Worm (Caenorhabditis elegans): Measurements from ENCODE around the gene fbxa-151.
A peak's percentile ranks its signal among the peaks of the same experiment; 100 is the strongest.

The fbxa-151 gene

DNA sequence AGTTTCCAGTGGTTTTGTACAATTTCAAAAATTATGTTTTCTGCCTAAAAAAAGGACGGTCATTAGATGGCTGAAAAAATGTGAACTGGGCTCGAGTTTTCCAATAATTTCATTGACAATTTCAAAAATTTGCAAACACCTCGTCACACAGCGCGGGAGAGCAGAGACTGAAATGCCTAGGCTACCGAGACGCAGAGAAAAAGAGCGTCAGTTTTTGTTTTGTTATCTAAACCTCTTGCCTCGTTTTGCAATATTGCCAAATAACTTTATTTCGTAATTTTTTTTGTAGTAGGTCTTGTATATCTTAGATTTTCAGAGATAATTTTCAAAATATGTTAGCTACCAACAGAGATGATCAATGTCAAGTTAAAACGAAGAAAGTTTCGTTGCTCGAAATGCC, 23.5 kb downstream of the fbxa-151 start, which contains the start of gene fbxa-63 (continued):
- TF ChIP-seq pax-3 (tag; optimal IDR thresholded peaks at IDR 0.05) (no peak), skn-1 (tag; optimal IDR thresholded peaks at IDR 0.05) (peak; percentile 81), xbp-1 (tag; optimal IDR thresholded peaks at IDR 0.05) (no peak), mab-9 (GFP tag; IDR thresholded peaks at IDR 0.05) (no peak), snpc-4 (tag; optimal IDR thresholded peaks at IDR 0.05) (no peak), lin-39 (tag; optimal IDR thresholded peaks at IDR 0.05) (no peak), pag-3 (tag; optimal IDR thresholded peaks at IDR 0.05; ENCODE audit: borderline replicate concordance, insufficient read depth) (no peak), ceh-63 (GFP tag; optimal IDR thresholded peaks at IDR 0.05) (no peak), alr-1 (tag; optimal IDR thresholded peaks at IDR 0.05; ENCODE audit: borderline replicate concordance) (no peak), blmp-1 (tag; optimal IDR thresholded peaks at IDR 0.05) (no peak), nhr-71 (tag; optimal IDR thresholded peaks at IDR 0.05) (peak; percentile 42), irx-1 (tag; optimal IDR thresholded peaks at IDR 0.05) (no peak), dsc-1 (tag; optimal IDR thresholded peaks at IDR 0.05) (no peak), ztf-11 (tag; optimal IDR thresholded peaks at IDR 0.05) (no peak), unc-98 (GFP tag; IDR thresholded peaks at IDR 0.05) (no peak), snu-23 (GFP tag; optimal IDR thresholded peaks at IDR 0.05) (peak; percentile 27), efl-1 (optimal IDR thresholded peaks at IDR 0.05) (peak; percentile 49 to 64), efl-1 (GFP tag; optimal IDR thresholded peaks at IDR 0.05 in 1 of 2) (peak; percentile 26 to 92), sup-37 (GFP tag; optimal IDR thresholded peaks at IDR 0.05) (no peak), nhr-12 (tag; optimal IDR thresholded peaks at IDR 0.05) (no peak), mef-2 (tag; optimal IDR thresholded peaks at IDR 0.05) (no peak), nhr-11 (tag; optimal IDR thresholded peaks at IDR 0.05) (peak; percentile 15), lin-35 (GFP tag; optimal IDR thresholded peaks at IDR 0.05) (peak; percentile 26 to 47), mdl-1 (tag; optimal IDR thresholded peaks at IDR 0.05) (peak in 1 of 2 experiments; percentile 26), elt-2 (tag; optimal IDR thresholded peaks at IDR 0.05) (no peak), Y116A8C.19 (tag; optimal IDR thresholded peaks at IDR 0.05; ENCODE audit: borderline replicate concordance) (no peak), ama-1 (optimal IDR thresholded peaks at IDR 0.05) (no peak), hlh-4 (tag; optimal IDR thresholded peaks at IDR 0.05) (no peak), ceh-8 (GFP tag; optimal IDR thresholded peaks at IDR 0.05) (no peak), C34B4.2 (tag; optimal IDR thresholded peaks at IDR 0.05) (no peak), tbx-2 (tag; optimal IDR thresholded peaks at IDR 0.05) (no peak), nhr-47 (tag; optimal IDR thresholded peaks at IDR 0.05) (peak; percentile 37), jun-1 (tag; optimal IDR thresholded peaks at IDR 0.05) (peak; percentile 28), zag-1 (tag; optimal IDR thresholded peaks at IDR 0.05) (no peak), nhr-77 (tag; optimal IDR thresholded peaks at IDR 0.05) (no peak), egl-27 (tag; optimal IDR thresholded peaks at IDR 0.05) (no peak), hpl-2 (GFP tag; optimal IDR thresholded peaks at IDR 0.05) (no peak), ceh-90 (tag; optimal IDR thresholded peaks at IDR 0.05) (no peak), rnt-1 (tag; optimal IDR thresholded peaks at IDR 0.05) (no peak), ceh-88 (GFP tag; IDR thresholded peaks at IDR 0.05) (no peak), egl-13 (tag; optimal IDR thresholded peaks at IDR 0.05) (no peak), nhr-90 (tag; optimal IDR thresholded peaks at IDR 0.05; ENCODE audit: poor library complexity) (no peak), vab-15 (tag; optimal IDR thresholded peaks at IDR 0.05) (no peak), unc-86 (tag; optimal IDR thresholded peaks at IDR 0.05) (no peak)

DNA sequence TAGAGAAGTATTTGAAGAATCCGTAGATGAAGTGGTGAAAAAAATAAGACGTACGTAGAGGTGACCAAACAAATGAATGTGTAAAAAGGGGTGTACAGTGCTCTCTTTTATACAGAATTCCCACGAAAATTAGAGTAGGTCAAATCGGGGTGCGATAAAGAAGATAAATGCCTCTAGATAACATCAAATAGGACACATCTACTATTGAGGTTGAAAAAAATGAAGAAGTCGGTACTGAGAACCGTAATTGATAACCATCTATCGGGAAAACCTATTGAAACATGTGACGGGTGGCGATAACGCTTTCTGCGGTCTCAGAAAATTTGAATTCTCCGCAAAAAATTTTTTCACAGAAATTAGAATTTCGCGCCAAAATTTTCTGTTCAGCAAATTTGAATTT, 28.0 kb downstream of the fbxa-151 start, which contains the start of gene fbxa-61:
Gene fbxa-61 (plus strand): TSS at position 345 of the 400 bp plus-strand sequence.
- TF ChIP-seq mef-2 (tag; optimal IDR thresholded peaks at IDR 0.05) (no peak), dpl-1 (GFP tag; optimal IDR thresholded peaks at IDR 0.05) (no peak), ets-5 (GFP tag; IDR thresholded peaks at IDR 0.05) (no peak), nhr-85 (tag) (peak; percentile 67)

All from whole organism, L1 larva.